Fruit fly (Drosophila melanogaster): Measurements from ENCODE around the gene toc.
"Not testable (repeated sequence)": the region's sequence is repeated elsewhere in the genome, so short reads cannot be mapped to it uniquely, and the experiment has no call there.

The toc gene

dm6 chr2L:3144709-3145108, at the start of gene toc:
TSS of gene toc (minus strand) at chr2L:3144786.
- no peak for TF ChIP-seq CG8478 (optimal IDR thresholded peaks at IDR 0.05)
- no peak for TF ChIP-seq psq (optimal IDR thresholded peaks at IDR 0.05)
- no peak for TF ChIP-seq Dll (optimal IDR thresholded peaks at IDR 0.05)
- no peak for TF ChIP-seq pan (optimal IDR thresholded peaks at IDR 0.05)
- no peak for TF ChIP-seq usp (GFP tag; optimal IDR thresholded peaks at IDR 0.05)
- TF ChIP-seq EcR (GFP tag; optimal IDR thresholded peaks at IDR 0.05) = no peak

dm6 chr2L:3188875-3189274, 44.3 kb upstream of the toc start:
- TF ChIP-seq EcR (GFP tag; optimal IDR thresholded peaks at IDR 0.05) (no peak), usp (GFP tag; optimal IDR thresholded peaks at IDR 0.05) (no peak), CG8478 (optimal IDR thresholded peaks at IDR 0.05) (no peak), psq (optimal IDR thresholded peaks at IDR 0.05) (no peak), pan (optimal IDR thresholded peaks at IDR 0.05) (no peak), Dll (optimal IDR thresholded peaks at IDR 0.05) (no peak)

dm6 chr2L:3183205-3183604, 38.6 kb upstream of the toc start:
- TF ChIP-seq psq (optimal IDR thresholded peaks at IDR 0.05) (no peak), usp (GFP tag; optimal IDR thresholded peaks at IDR 0.05) (no peak), Dll (optimal IDR thresholded peaks at IDR 0.05) (no peak), EcR (GFP tag; optimal IDR thresholded peaks at IDR 0.05) (no peak), pan (optimal IDR thresholded peaks at IDR 0.05) (no peak), CG8478 (optimal IDR thresholded peaks at IDR 0.05) (no peak)

- TF ChIP-seq pan (optimal IDR thresholded peaks at IDR 0.05) (no peak), psq (optimal IDR thresholded peaks at IDR 0.05) (no peak), usp (GFP tag; optimal IDR thresholded peaks at IDR 0.05) (no peak), EcR (GFP tag; optimal IDR thresholded peaks at IDR 0.05) (no peak), CG8478 (optimal IDR thresholded peaks at IDR 0.05) (no peak), Dll (optimal IDR thresholded peaks at IDR 0.05) (no peak)
Measured at dm6 chr2L:3179654-3180053, 35.1 kb upstream of the toc start.

dm6 chr2L:3173740-3174139, 29.2 kb upstream of the toc start, which contains the start of the genes CG31698 and CG15404:
TSS of gene CG31698 (minus strand) at chr2L:3173840.
TSS of gene CG15404 (plus strand) at chr2L:3173972.
- TF ChIP-seq psq (optimal IDR thresholded peaks at IDR 0.05) (no peak), CG8478 (optimal IDR thresholded peaks at IDR 0.05) (no peak), Dll (optimal IDR thresholded peaks at IDR 0.05) (no peak), EcR (GFP tag; optimal IDR thresholded peaks at IDR 0.05) (no peak)

dm6 chr2L:3172745-3173271, 28.2 kb upstream of the toc start:
- TF ChIP-seq Dll (optimal IDR thresholded peaks at IDR 0.05) (no peak), CG8478 (optimal IDR thresholded peaks at IDR 0.05) (no peak), EcR (GFP tag; optimal IDR thresholded peaks at IDR 0.05) (no peak), pan (optimal IDR thresholded peaks at IDR 0.05) (no peak), usp (GFP tag; optimal IDR thresholded peaks at IDR 0.05) (no peak), psq (optimal IDR thresholded peaks at IDR 0.05) (no peak)

dm6 chr2L:3170949-3171579, 26.5 kb upstream of the toc start, which contains the start of gene CG44002:
TSS of gene CG44002 (minus strand) at chr2L:3171092.
- TF ChIP-seq psq (optimal IDR thresholded peaks at IDR 0.05) = no peak
- no peak for TF ChIP-seq pan (optimal IDR thresholded peaks at IDR 0.05)
- TF ChIP-seq Dll (optimal IDR thresholded peaks at IDR 0.05) = no peak
- TF ChIP-seq CG8478 (optimal IDR thresholded peaks at IDR 0.05) = no peak
- no peak for TF ChIP-seq EcR (GFP tag; optimal IDR thresholded peaks at IDR 0.05)
- no peak for TF ChIP-seq usp (GFP tag; optimal IDR thresholded peaks at IDR 0.05)

dm6 chr2L:3166710-3167109, 22.1 kb upstream of the toc start:
- TF ChIP-seq pan (optimal IDR thresholded peaks at IDR 0.05) (no peak), psq (optimal IDR thresholded peaks at IDR 0.05) (no peak), usp (GFP tag; optimal IDR thresholded peaks at IDR 0.05) (no peak)

- no peak for TF ChIP-seq CG8478 (optimal IDR thresholded peaks at IDR 0.05)
- no peak for TF ChIP-seq usp (GFP tag; optimal IDR thresholded peaks at IDR 0.05)
- no peak for TF ChIP-seq psq (optimal IDR thresholded peaks at IDR 0.05)
- no peak for TF ChIP-seq EcR (GFP tag; optimal IDR thresholded peaks at IDR 0.05)
- TF ChIP-seq pan (optimal IDR thresholded peaks at IDR 0.05) = no peak
- no peak for TF ChIP-seq Dll (optimal IDR thresholded peaks at IDR 0.05)
Measured at dm6 chr2L:3165022-3165647, 20.5 kb upstream of the toc start.

dm6 chr2L:3164257-3165021, 19.9 kb upstream of the toc start:
- TF ChIP-seq Dll (optimal IDR thresholded peaks at IDR 0.05) (no peak), EcR (GFP tag; optimal IDR thresholded peaks at IDR 0.05) (no peak), usp (GFP tag; optimal IDR thresholded peaks at IDR 0.05) (no peak), CG8478 (optimal IDR thresholded peaks at IDR 0.05) (no peak), pan (optimal IDR thresholded peaks at IDR 0.05) (no peak), psq (optimal IDR thresholded peaks at IDR 0.05) (no peak)

- not testable (repeated sequence) for TF ChIP-seq Dll (optimal IDR thresholded peaks at IDR 0.05); CG8478 (optimal IDR thresholded peaks at IDR 0.05); usp (GFP tag; optimal IDR thresholded peaks at IDR 0.05)
Measured at dm6 chr2L:3163490-3163889, 18.9 kb upstream of the toc start, which contains the start of gene Hydr2. TSS of gene Hydr2 (plus strand) at chr2L:3163645.

Measured in whole organism.